Worm (Caenorhabditis elegans) whole organism, L4/young adult: ENCODE measurements around the gene rnp-5.

Experiments used
- W03F9.2 ChIP-seq: fragments of 150-350 bp; optimal IDR thresholded peaks from 2 replicates; lab custom pipeline; 2014; ENCODE audit warnings: missing biosample characterization, missing genetic modification characterization
- dao-5 ChIP-seq: sonication (generic microtip); optimal IDR thresholded peaks from 2 replicates; lab custom pipeline; 2016; ENCODE audit warnings: missing genotype, missing genetic modification characterization, moderate library complexity, missing compliant biosample characterization
- him-1 ChIP-seq: sonication (generic microtip); optimal IDR thresholded peaks from 2 replicates; lab custom pipeline; 2016; ENCODE audit warnings: missing genotype, missing genetic modification reagents, missing genetic modification characterization, missing compliant biosample characterization

ce11 chrIII:891014-891413 lies 37.3 kb upstream of the rnp-5 start, which contains the start of gene T24C4.10:
- no peak for TF ChIP-seq him-1
- TF ChIP-seq dao-5, result no peak
- TF ChIP-seq W03F9.2 (tag; lab: Kevin White, UChicago), result no peak
